Fruit fly (Drosophila melanogaster): ENCODE data around the gene squ.

The squ gene

DNA sequence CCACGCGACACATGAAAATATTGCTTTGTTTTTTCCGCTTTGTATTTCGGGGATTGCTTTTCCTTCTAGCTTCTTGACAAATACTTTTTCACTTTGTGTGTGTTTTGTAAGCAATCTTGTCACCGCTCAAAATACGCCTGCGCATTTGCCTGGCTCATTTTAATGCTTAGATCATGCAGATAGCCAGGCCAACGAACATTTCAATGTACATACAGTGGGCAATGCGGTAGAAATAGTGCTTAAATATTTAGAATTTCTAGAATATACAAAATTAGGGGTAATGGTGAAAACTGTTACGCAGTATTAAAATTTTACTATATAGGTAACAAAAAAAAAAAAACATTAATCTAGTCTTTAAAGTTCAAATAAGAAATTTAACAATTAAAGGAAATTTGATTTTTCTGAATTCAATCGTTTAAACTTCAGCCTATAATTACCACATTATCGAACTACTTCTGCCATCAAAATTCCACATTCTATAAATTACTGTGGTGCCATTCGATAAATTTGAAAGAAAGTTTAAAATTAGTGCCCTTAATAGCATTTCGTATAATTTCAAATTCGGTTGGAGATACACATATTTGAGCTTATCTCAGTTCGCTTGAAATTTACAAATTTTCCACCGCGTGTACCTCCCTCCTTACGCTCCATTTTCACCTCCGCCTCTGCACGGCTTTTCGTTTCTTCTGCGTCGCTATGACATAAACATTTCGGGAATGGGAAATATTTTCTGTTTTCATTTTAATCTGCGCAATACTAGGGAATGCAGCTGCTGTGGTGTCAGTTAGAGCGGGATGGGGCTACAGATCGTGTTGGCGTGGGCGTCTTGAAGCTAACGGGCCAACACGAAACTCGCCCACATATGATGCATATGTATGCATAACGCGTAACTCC is 27.3 kb downstream of the squ start:
- TF ChIP-seq Hr78 (GFP tag; optimal IDR thresholded peaks at IDR 0.05) (no peak), Jra (GFP tag; optimal IDR thresholded peaks at IDR 0.05) (no peak), rgr (GFP tag; optimal IDR thresholded peaks at IDR 0.05) (no peak), sage (GFP tag; optimal IDR thresholded peaks at IDR 0.05) (no peak), CG9705 (GFP tag; optimal IDR thresholded peaks at IDR 0.05) (no peak), tai (GFP tag; optimal IDR thresholded peaks at IDR 0.05) (no peak), brk (GFP tag; optimal IDR thresholded peaks at IDR 0.05) (no peak), fru (GFP tag; optimal IDR thresholded peaks at IDR 0.05) (no peak), Dif (GFP tag; optimal IDR thresholded peaks at IDR 0.05; ENCODE audit: partially characterized antibody) (no peak), h (GFP tag; optimal IDR thresholded peaks at IDR 0.05) (no peak), Rel (GFP tag; optimal IDR thresholded peaks at IDR 0.05) (no peak), Rel (tag; optimal IDR thresholded peaks at IDR 0.05) (no peak), sv (GFP tag; optimal IDR thresholded peaks at IDR 0.05) (no peak), Sp1 (GFP tag; optimal IDR thresholded peaks at IDR 0.05) (no peak), foxo (GFP tag; optimal IDR thresholded peaks at IDR 0.05) (no peak), HLH106 (tag; optimal IDR thresholded peaks at IDR 0.05) (no peak), woc (GFP tag; optimal IDR thresholded peaks at IDR 0.05) (no peak), OdsH (GFP tag; optimal IDR thresholded peaks at IDR 0.05) (no peak), CG32264 (GFP tag; optimal IDR thresholded peaks at IDR 0.05) (no peak), ey (GFP tag; optimal IDR thresholded peaks at IDR 0.05) (no peak), Hr83 (GFP tag; optimal IDR thresholded peaks at IDR 0.05; ENCODE audit: poor library complexity, severe bottlenecking) (no peak)

DNA sequence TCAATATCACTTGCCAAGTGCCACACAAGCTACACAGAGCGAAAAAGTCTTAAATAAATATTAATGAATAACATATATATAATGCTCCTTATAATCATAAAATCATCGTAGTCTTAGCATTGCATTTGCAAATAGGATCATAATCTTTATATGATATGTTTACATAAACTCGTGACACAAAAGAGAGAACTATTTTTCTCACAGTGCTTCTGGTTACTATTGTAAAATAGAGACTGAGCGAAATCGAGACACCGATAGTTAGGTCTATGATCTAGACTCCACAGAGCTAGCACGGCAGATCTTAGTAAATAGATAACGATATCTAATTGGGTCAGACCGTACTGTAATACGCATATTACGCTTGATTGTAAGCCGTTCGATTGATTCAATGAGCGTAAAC is 29.8 kb downstream of the squ start:
- TF ChIP-seq CG9705 (GFP tag; optimal IDR thresholded peaks at IDR 0.05) (no peak), dmrt93B (GFP tag; optimal IDR thresholded peaks at IDR 0.05) (no peak), Jra (GFP tag; optimal IDR thresholded peaks at IDR 0.05) (no peak), HLH106 (tag; optimal IDR thresholded peaks at IDR 0.05) (no peak), dl (GFP tag; optimal IDR thresholded peaks at IDR 0.05; ENCODE audit: insufficient read depth in 1 of 2, partially characterized antibody in 2 of 2) (no peak), brk (GFP tag; optimal IDR thresholded peaks at IDR 0.05) (no peak), psq (GFP tag; optimal IDR thresholded peaks at IDR 0.05) (no peak), jim (GFP tag; optimal IDR thresholded peaks at IDR 0.05) (no peak), Hr83 (GFP tag; optimal IDR thresholded peaks at IDR 0.05; ENCODE audit: poor library complexity, severe bottlenecking) (no peak), fru (GFP tag; optimal IDR thresholded peaks at IDR 0.05) (no peak), Mio (GFP tag; optimal IDR thresholded peaks at IDR 0.05) (no peak), OdsH (GFP tag; optimal IDR thresholded peaks at IDR 0.05) (no peak), Rel (GFP tag; optimal IDR thresholded peaks at IDR 0.05) (no peak), Rel (tag; optimal IDR thresholded peaks at IDR 0.05) (no peak), dsf (GFP tag; optimal IDR thresholded peaks at IDR 0.05; ENCODE audit: borderline replicate concordance) (no peak), sage (GFP tag; optimal IDR thresholded peaks at IDR 0.05) (no peak)

DNA sequence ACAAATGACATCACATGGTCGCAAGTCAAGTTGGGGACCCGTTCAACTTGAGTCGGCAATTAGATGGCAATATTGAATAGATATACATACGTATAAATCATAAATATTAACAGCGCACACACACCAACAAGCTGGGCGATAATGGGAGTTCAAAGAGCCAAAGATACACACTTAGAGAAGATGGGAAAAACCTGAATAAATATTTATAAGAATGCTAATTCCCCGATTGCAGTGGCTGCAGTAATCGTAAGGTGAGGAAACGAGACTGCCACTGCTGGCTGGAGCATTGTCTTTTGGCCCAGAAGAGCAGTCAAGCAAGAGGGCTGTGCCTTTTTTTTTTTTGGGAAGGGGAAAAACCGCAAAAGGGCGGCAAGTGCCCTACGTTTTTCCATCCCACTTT is 30.4 kb downstream of the squ start:
- TF ChIP-seq CrebA (GFP tag; optimal IDR thresholded peaks at IDR 0.05; ENCODE audit: borderline replicate concordance): no peak
- no peak for TF ChIP-seq Hr83 (GFP tag; optimal IDR thresholded peaks at IDR 0.05; ENCODE audit: poor library complexity, severe bottlenecking)
- TF ChIP-seq woc (GFP tag; optimal IDR thresholded peaks at IDR 0.05): no peak
- no peak for TF ChIP-seq N (GFP tag; optimal IDR thresholded peaks at IDR 0.05)
- TF ChIP-seq Dif (GFP tag; optimal IDR thresholded peaks at IDR 0.05; ENCODE audit: partially characterized antibody): no peak
- no peak for TF ChIP-seq Dfd (GFP tag; optimal IDR thresholded peaks at IDR 0.05)
- TF ChIP-seq psq (GFP tag; optimal IDR thresholded peaks at IDR 0.05): no peak
- no peak for TF ChIP-seq Abd-B (GFP tag; optimal IDR thresholded peaks at IDR 0.05)
- TF ChIP-seq dmrt93B (GFP tag; optimal IDR thresholded peaks at IDR 0.05): no peak
- TF ChIP-seq pan (optimal IDR thresholded peaks at IDR 0.05): no peak
- TF ChIP-seq jim (GFP tag; optimal IDR thresholded peaks at IDR 0.05): no peak
- TF ChIP-seq ey (GFP tag; optimal IDR thresholded peaks at IDR 0.05): no peak
- TF ChIP-seq Hnf4 (GFP tag; optimal IDR thresholded peaks at IDR 0.05): no peak
- TF ChIP-seq Rel (GFP tag; optimal IDR thresholded peaks at IDR 0.05): no peak
- TF ChIP-seq Rel (tag; optimal IDR thresholded peaks at IDR 0.05): no peak
- TF ChIP-seq brk (GFP tag; optimal IDR thresholded peaks at IDR 0.05): no peak

Measured in whole organism, wandering third instar larva.